Fruit fly (Drosophila melanogaster): ENCODE measurements around the gene CG4613.

CG4613 gene

DNA sequence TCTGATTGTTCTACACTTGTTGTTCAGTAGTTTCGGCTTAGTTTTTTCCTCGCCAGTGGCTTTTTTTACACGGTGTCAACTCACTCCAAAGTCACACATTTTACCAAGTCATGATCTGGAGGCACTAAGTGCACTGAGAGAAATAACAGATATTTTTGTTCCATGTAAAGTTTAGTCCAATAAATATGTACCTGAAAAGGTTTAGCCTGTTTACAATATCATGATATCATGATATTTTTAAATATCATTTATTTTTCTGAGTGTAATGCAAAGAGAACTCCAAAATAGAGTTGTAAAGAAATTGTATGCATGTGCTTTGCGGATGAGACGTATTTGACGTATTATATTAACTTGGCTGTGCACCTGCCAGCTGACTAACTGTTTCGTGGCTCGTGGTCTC is 10.3 kb upstream of the CG4613 start:
- no peak for TF ChIP-seq noc (tag; optimal IDR thresholded peaks at IDR 0.05)

DNA sequence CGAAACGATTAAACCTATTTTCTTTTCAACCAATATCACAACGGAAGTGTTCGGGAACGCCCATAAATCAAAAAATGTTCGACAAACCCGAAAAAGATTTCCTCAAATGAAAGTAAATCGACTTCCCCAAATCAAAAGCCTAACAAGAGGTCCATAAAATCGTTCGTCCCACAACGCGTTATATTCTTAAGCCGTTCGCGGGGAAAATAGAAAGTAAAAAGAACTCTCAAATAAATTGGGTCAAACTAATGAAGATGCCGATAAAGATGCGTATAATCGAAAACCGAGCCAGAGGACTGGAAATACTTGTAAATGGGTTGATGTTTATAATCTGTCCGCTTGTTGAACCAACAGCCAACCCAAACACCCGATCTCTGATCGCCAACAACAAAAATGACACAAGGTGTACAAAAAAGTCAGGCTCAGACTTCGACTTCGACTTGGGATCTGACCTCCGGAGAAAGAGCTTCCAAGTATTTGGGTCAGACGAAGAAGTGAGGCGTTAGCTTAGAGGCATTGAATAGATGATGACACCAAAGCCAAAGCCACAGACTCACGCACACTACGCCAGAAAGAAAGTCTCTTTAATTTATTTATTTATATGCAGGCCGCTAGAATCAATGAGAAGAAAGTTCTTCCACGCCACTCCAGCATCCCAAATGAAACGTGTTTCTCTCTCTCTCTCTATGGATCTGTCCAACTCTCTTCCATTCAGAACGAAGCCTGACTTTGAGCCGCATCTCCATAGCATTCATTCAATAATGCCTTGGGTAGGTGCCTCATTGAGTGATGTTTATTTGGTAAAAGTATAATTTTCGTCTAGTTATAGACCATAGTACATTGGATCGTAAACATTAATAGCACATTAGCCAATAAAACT is 1.2 kb upstream of the CG4613 start:
- no peak for TF ChIP-seq noc (tag; optimal IDR thresholded peaks at IDR 0.05)

DNA sequence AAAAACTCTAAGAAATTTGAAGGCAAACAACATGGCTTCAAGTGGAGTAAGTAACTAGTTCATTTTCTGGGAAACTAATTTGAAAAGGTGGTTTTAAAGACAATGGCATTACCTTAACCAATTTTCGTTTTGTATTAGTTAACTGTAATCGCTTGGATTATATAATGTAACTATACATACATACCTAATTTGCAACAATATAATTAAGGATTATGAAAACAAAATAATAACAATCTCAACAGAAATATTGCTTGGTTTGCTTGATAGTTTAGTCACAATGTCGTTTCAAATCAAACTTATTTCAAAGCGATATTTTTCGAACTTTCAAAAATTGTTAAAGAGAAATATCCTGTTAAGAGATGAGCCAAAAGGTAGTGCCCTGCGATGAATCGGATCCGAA is 4.0 kb downstream of the CG4613 start, which contains the start of gene CG9592:
Gene CG9592, plus strand, starts transcription at position 301 of the 400 bp plus-strand sequence.
- no peak for TF ChIP-seq noc (tag; optimal IDR thresholded peaks at IDR 0.05)

DNA sequence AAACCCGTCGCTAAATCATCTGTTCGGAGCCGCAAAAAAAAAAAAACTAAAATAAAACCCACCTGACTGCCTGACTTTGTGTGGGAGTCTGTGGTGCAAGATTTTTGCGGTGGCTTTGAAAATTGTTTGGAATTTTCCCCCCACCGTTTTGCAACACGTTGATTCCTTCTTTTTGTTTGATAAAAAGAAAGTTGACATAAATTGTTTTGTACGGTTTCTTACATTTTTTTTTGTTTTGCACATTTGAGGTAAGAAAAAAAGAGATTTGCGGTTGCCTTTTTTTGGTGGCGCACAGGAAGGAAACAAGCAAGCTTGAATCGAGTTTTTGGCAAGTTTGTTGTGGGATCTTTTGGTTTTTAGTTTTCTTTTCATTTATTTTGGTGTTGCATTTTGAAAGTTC is 5.8 kb downstream of the CG4613 start:
- no peak for TF ChIP-seq noc (tag; optimal IDR thresholded peaks at IDR 0.05)

DNA sequence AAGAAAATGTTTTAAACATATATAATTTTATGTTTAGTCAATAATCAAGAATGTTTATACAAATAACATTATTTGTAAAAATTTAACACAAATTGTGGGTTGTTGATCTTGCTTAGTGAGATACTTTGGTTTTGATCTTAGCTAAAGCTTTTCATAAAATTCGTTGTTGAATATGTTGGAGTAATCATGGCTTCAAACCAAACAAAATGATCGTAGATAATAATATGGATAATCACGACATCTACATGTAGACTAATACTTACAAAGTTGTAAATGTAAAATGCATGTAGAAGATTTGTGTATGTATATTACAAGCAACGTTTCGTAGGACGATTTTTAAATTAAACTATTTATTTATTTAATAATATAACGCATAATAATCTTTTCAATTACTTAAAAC is 8.2 kb downstream of the CG4613 start:
- TF ChIP-seq noc (tag; optimal IDR thresholded peaks at IDR 0.05) = no peak

DNA sequence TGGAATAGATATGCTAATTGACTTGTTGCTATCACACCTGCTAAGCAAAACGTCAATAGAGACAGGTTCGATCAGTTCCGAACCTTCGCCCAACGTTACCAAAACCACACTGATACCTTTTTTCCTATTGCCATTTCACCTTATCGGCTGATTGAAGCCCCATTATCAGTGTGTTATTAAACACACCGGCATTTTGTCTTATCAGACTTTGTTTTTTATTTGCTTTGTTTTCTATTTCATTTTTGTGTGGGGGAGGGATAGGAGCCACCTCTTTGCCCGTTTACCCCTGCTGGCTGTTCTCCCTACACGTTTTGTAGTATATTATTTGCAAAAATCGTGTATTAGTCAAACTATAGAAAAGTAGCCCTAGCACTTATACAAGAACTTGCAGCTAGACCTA is 11.5 kb downstream of the CG4613 start:
- peak; percentile 71 for TF ChIP-seq noc (tag; optimal IDR thresholded peaks at IDR 0.05)

DNA sequence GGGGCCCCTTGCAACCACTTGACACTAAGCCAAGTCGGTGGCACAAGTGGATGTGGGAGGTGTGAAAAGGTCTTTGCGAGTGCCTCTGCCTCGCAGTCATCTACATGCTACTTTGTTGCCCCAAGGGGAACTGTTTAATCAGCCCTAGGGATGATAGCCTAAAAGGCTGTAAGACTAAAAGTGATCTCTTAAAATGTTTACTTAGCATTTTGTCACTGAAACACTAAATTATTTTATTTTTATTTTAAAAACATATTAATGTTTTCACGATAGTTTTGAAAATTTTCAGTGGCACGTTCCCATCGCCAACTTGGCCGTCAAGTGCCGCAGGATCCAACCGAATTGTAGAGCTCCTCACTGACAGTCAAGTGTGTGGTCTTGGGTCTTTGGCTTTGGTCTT is 24.0 kb downstream of the CG4613 start:
- TF ChIP-seq noc (tag; optimal IDR thresholded peaks at IDR 0.05) = no peak

DNA sequence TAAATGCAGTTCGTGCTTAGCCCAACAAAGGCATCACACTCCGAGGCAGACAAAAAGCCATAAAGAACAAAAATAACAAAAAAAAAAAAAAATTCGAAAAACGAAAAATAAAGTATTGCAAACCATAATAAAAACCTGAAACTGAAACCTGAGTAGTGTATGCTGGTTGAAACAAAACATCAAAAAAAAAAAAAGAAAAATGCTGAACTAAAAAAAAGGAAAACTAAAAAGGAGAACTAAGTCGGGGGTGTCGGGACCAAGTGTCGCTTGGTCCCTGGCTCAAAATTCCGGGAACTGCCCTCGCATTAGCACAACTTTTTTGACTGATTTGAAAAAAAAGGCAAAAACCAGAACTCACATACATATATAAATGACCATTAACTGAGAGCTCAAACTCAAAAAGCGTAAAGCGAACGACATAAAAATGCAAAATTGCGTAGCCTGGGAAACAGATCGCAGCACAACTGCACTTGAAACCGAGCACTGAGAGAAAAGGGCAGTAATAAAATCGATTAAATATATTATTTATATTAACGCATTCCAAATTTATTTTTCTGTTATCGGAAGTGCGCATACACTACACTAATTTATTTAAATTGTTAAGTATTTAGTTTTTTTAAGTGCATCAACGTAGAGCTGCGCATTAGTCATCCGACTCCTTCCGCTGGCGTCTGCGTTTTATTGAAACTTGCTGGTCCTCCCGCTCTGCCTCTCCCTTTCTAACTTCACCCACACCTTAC is 34.7 kb downstream of the CG4613 start:
- TF ChIP-seq noc (tag; optimal IDR thresholded peaks at IDR 0.05) = no peak

DNA sequence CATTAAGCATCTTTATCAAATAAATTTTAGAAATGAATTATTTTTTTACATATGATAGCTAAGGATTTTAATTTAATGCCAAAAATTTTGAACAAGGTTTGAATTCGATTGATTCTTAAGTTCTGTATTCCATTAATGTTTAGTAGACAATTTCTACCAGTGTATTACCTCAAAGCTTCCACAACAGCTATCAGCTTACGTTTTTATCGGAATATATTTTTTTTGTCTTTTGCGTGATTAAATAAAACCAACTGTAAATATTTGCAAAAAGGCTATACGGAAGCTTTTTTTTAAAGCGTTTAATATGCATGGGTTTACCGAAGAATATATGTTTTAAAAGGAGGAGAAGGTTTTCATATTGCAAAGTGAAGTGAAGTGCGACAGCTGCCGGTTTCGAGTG is 36.1 kb downstream of the CG4613 start:
- TF ChIP-seq noc (tag; optimal IDR thresholded peaks at IDR 0.05) = no peak

DNA sequence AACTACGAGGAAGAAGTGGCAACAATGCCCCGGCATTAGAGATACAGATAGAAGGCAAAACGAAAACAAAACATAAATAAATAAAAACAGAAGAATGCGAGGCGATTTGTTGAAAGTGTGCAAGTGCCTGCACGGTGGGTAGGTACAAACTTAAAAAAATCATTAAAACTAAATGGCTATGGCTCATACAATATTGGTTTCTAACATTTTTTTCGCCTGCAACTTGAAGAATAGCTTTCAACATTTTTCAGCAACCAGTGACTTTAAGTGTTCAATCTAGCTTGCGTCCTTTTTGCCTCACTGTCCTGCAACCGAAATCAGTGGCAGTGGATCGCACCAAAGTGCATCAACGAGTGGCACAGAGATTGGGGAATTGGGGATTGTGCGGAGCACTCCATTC is 38.5 kb downstream of the CG4613 start:
- TF ChIP-seq noc (tag; optimal IDR thresholded peaks at IDR 0.05) = no peak

DNA sequence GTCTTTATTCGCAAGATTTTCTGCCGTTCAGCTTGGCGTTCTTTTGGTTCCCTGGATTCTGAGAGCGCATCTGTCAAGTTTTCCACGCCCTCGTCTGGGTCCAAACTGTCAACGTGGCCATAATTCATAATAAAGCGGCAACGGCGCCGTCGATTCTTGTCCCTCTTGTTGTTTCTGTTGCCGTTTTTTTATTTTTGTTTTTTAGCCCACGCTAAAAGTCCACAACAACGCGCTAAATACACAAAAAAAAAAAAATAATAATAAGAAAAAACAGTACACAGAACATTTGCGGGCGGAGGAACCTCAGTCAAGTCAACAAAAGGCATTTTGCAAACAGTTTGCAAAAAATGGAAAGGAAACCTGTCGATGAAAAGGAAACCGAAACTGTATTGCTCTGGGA is 40.1 kb downstream of the CG4613 start:
- no peak for TF ChIP-seq noc (tag; optimal IDR thresholded peaks at IDR 0.05)

DNA sequence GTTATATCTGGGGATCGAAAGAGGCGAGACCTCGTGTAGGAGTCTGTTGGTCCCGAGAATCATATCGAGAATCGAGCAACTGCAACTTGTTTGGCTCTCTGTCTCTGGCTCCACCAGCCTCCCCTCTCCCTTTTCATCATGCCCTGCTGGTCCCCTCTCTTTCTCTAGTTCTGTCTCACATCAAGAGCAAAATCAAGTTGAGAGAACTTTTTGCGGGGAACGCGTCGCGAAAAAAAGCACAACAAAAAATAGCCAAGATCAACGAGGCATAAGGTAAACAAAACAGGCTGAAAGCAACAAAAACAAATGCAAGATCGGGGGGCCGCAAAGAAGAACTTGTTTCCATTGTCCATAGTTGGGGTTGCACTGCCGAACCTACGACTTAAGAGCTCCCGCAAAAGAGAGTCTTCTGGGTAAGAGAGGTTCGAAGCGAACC is 44.7 kb downstream of the CG4613 start:
- no peak for TF ChIP-seq noc (tag; optimal IDR thresholded peaks at IDR 0.05)
